Worm (Caenorhabditis elegans) whole organism, L4/young adult: Measurements from ENCODE around the gene efl-1.

Source experiments
- W03F9.2 ChIP-seq: fragments of 150-350 bp; optimal IDR thresholded peaks from 2 replicates; lab custom pipeline; 2014; ENCODE audit warnings: missing biosample characterization, missing genetic modification characterization
- dao-5 ChIP-seq: sonication (generic microtip); optimal IDR thresholded peaks from 2 replicates; lab custom pipeline; 2016; ENCODE audit warnings: missing genotype, missing genetic modification characterization, moderate library complexity, missing compliant biosample characterization
- him-1 ChIP-seq: sonication (generic microtip); optimal IDR thresholded peaks from 2 replicates; lab custom pipeline; 2016; ENCODE audit warnings: missing genotype, missing genetic modification reagents, missing genetic modification characterization, missing compliant biosample characterization

DNA sequence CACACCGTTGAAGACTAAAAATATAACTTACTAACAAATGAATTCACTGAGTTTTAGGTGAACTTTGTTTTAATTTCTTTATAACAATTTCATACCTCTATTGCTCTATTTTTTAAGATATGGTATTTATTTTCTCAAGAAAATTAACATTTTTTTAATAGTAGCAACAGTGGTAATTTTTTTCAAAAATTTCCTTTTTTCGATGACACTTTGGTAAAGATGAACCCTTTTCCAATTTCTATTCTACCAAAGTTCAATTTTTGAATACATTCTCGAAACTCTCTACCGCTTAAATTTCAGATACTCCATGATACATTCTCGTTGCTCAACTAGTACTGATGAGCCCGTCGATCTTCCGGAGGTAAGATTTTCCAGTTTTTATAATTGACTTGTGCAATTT lies 53.5 kb downstream of the efl-1 start, which contains the start of gene nhr-116:
- TF ChIP-seq W03F9.2 (tag; lab: Kevin White, UChicago) (no peak), dao-5 (tag; lab: Kevin White, UChicago) (no peak), him-1 (tag; lab: Kevin White, UChicago) (no peak)
